Worm (Caenorhabditis elegans) whole organism, late embryonic: ENCODE measurements around the gene clec-70.

Source experiments
- K09A11.1 ChIP-seq: sonication (generic microtip); optimal IDR thresholded peaks from 2 replicates; lab custom pipeline; 2017; ENCODE audit warnings: antibody characterized with exemption, mild to moderate bottlenecking, missing genetic modification characterization, missing compliant biosample characterization; ENCODE audit not compliant: insufficient read depth
- ceh-30 ChIP-seq: fragments of 150-350 bp; optimal IDR thresholded peaks from 2 replicates; lab custom pipeline; 2014; ENCODE audit warnings: missing biosample characterization, missing genetic modification characterization
- ceh-34 ChIP-seq: sonication (generic microtip); optimal IDR thresholded peaks from 2 replicates; lab custom pipeline; 2016; ENCODE audit warnings: mild to moderate bottlenecking, missing genetic modification characterization, missing compliant biosample characterization
- madf-2 ChIP-seq: sonication (generic microtip); optimal IDR thresholded peaks from 2 replicates; lab custom pipeline; 2017; ENCODE audit warnings: missing genetic modification characterization, missing compliant biosample characterization
- unc-3 ChIP-seq, 2 experiments: fragments of 200-800 bp in 1 of 2; sonication (Bioruptor generic) in 1 of 2; sonication (generic microtip) in 1 of 2; conservative IDR thresholded peaks in 1 of 2; optimal IDR thresholded peaks in 1 of 2; 2 replicates each; pipeline versions ENCODE4 v1.3.6 to Lab custom; 2016 to 2022; ENCODE audit warnings: missing compliant biosample characterization in 2 of 2, missing genetic modification characterization in 2 of 2, missing genetic modification reagents in 1 of 2

Gene clec-70

ce11 chrIV:3981601-3982000 is 49.1 kb downstream of the clec-70 start, which contains the start of gene srh-223:
Gene srh-223, plus strand, starts transcription at chrIV:3981901.
- TF ChIP-seq unc-3 (GFP tag; conservative IDR thresholded peaks at IDR 0.05; lab: Robert Waterston, UW): no peak
- no peak for TF ChIP-seq unc-3 (tag; optimal IDR thresholded peaks at IDR 0.05; lab: Kevin White, UChicago)
- no peak for TF ChIP-seq ceh-30 (tag; lab: Kevin White, UChicago)
- no peak for TF ChIP-seq K09A11.1 (tag; lab: Kevin White, UChicago)
- TF ChIP-seq ceh-34 (tag; lab: Kevin White, UChicago): no peak
- TF ChIP-seq madf-2: no peak
